Worm (Caenorhabditis elegans) whole organism, young adult: ENCODE results near the gene gars-1.
"Not testable (repeated sequence)": the region's sequence is repeated elsewhere in the genome, so short reads cannot be mapped to it uniquely, and the experiment has no call there.

ENCODE experiments used
- F52B5.7 ChIP-seq: sonication (generic microtip); optimal IDR thresholded peaks from 2 replicates; lab custom pipeline; 2016; ENCODE audit warnings: mild to moderate bottlenecking, missing genetic modification characterization, missing compliant biosample characterization
- akir-1 ChIP-seq: fragments of 200-800 bp; sonication (Bioruptor generic); optimal IDR thresholded peaks from 2 replicates; lab custom pipeline; 2018; ENCODE audit warnings: mild to moderate bottlenecking, missing genetic modification characterization, moderate library complexity, missing compliant biosample characterization
- aptf-3 ChIP-seq: fragments of 200-800 bp; sonication (Bioruptor generic); IDR thresholded peaks from 2 replicates; pipeline ENCODE4 v1.3.6; 2022; ENCODE audit warnings: missing genetic modification characterization, missing compliant biosample characterization
- chd-7 ChIP-seq: sonication (generic microtip); optimal IDR thresholded peaks from 2 replicates; lab custom pipeline; 2016; ENCODE audit warnings: mild to moderate bottlenecking, missing genetic modification characterization, moderate library complexity, missing compliant biosample characterization
- let-607 ChIP-seq, 2 experiments: fragments of 200-800 bp in 1 of 2; sonication (Bioruptor generic) in 1 of 2; sonication (generic microtip) in 1 of 2; optimal IDR thresholded peaks; 2 replicates each; lab custom pipeline; 2016 to 2018; ENCODE audit warnings: mild to moderate bottlenecking in 2 of 2, missing compliant biosample characterization in 2 of 2, missing genetic modification characterization in 2 of 2, moderate library complexity in 2 of 2, missing genotype in 1 of 2
- madf-10 ChIP-seq: sonication (generic microtip); optimal IDR thresholded peaks from 2 replicates; lab custom pipeline; 2016; ENCODE audit warnings: mild to moderate bottlenecking, missing genetic modification characterization, missing compliant biosample characterization
- pha-4 ChIP-seq: fragments of 150-350 bp; sonication (generic microtip); optimal IDR thresholded peaks from 2 replicates; lab custom pipeline; 2014; ENCODE audit warnings: missing biosample characterization, missing genetic modification reagents, missing genetic modification characterization
- unc-62 ChIP-seq: fragments of 150-350 bp; optimal IDR thresholded peaks from 2 replicates; lab custom pipeline; 2014; ENCODE audit warnings: missing biosample characterization, missing genetic modification reagents, missing genetic modification characterization
- zim-3 ChIP-seq: sonication (generic microtip); optimal IDR thresholded peaks from 2 replicates; lab custom pipeline; 2017; ENCODE audit warnings: mild to moderate bottlenecking, missing genetic modification characterization, moderate library complexity, missing compliant biosample characterization
- ztf-3 ChIP-seq: fragments of 200-800 bp; sonication (Bioruptor generic); optimal IDR thresholded peaks from 2 replicates; lab custom pipeline; 2018; ENCODE audit warnings: mild to moderate bottlenecking, missing genetic modification characterization, missing compliant biosample characterization

ce11 chrIII:5211137-5211648 lies 47.8 kb upstream of the gars-1 start:
- not testable (repeated sequence) for TF ChIP-seq pha-4 (tag; lab: Kevin White, UChicago); F52B5.7 (tag; lab: Kevin White, UChicago); unc-62 (GFP tag; lab: Kevin White, UChicago); akir-1 (GFP tag; lab: Kevin White, UChicago); aptf-3 (GFP tag; lab: Robert Waterston, UW)
- peak; percentile 35 for TF ChIP-seq ztf-3
- TF ChIP-seq zim-3 (tag; lab: Kevin White, UChicago): peak; percentile 67
- TF ChIP-seq chd-7: peak; percentile 79
- TF ChIP-seq madf-10 (tag; lab: Kevin White, UChicago): peak; percentile 80
- TF ChIP-seq let-607 (tag; optimal IDR thresholded peaks at IDR 0.05; lab: Kevin White, UChicago): peak; percentile 48 to 60
